Worm (Caenorhabditis elegans): ENCODE data around the gene T18D3.1.

T18D3.1 gene

DNA sequence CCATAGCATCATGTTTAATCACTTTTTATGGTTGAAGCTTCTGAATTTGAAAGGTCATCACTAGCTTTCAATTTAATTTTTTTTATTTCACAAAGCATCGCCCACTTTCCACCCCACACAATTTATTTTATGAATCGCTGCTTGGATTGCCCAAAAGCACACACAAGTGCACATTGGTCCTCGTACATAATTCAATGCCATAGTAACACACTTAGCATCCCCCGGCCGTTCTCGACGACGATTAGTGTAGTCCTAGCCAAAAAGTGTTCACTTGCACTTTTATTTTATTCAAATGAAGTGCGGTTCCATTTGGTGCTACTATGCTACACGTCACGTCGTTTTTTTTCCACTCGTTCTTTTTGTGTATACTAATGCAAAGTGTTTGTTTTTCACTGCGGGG is 24.5 kb downstream of the T18D3.1 start:
- TF ChIP-seq mec-3 (tag; optimal IDR thresholded peaks at IDR 0.05; ENCODE audit: borderline replicate concordance) (no peak), unc-42 (tag; optimal IDR thresholded peaks at IDR 0.05) (peak; percentile 91), ztf-16 (tag; optimal IDR thresholded peaks at IDR 0.05) (no peak)

DNA sequence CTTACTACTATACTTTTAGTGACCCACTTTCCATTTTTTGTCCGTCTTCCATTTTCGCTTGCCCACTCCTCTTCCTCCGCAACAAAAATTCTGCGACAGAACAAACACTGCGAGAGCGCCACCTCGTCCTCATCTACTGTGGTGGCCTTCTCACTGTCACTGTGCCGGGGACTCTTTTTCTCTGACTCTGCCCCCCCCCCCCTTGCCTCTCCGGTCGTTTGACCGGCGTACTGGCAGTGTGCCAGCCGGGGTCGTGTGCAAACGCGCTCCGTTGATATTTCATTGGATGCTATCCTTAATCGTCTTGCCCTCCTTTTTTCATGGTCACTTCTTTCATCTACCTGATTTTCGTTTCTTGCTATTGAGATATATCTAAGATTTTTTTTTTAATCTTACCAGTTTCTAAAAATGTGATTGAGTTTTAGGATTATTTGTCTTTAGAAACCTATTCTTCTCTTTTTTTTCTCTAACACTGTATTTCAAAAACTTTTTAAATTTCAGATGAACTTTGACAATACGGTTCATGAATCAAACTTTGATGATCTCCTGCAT is 26.0 kb downstream of the T18D3.1 start, which contains the start of gene atf-6:
Gene atf-6, plus strand, starts transcription at position 502 of the 552 bp plus-strand sequence.
- TF ChIP-seq ztf-16 (tag; optimal IDR thresholded peaks at IDR 0.05) = peak; percentile 56
- no peak for TF ChIP-seq ceh-9 (tag; optimal IDR thresholded peaks at IDR 0.05)
- peak; percentile 16 for TF ChIP-seq gmeb-2 (tag; optimal IDR thresholded peaks at IDR 0.05)
- peak; percentile 31 for TF ChIP-seq ets-4 (tag; optimal IDR thresholded peaks at IDR 0.05)
- TF ChIP-seq npax-4 (tag; optimal IDR thresholded peaks at IDR 0.05) = no peak
- no peak for TF ChIP-seq zip-5 (tag; optimal IDR thresholded peaks at IDR 0.05)
- TF ChIP-seq ceh-45 (GFP tag; IDR thresholded peaks at IDR 0.05) = no peak
- peak; percentile 80 for TF ChIP-seq sdc-2 (tag; optimal IDR thresholded peaks at IDR 0.05)
- TF ChIP-seq unc-86 (tag; optimal IDR thresholded peaks at IDR 0.05) = no peak
- TF ChIP-seq unc-3 (GFP tag; conservative IDR thresholded peaks at IDR 0.05) = no peak
- TF ChIP-seq unc-3 (tag; optimal IDR thresholded peaks at IDR 0.05) = peak; percentile 26
- TF ChIP-seq K02D7.2 (tag; optimal IDR thresholded peaks at IDR 0.05) = no peak
- TF ChIP-seq pqm-1 (tag; optimal IDR thresholded peaks at IDR 0.05) = peak; percentile 7
- peak; percentile 66 for TF ChIP-seq rnt-1 (tag; optimal IDR thresholded peaks at IDR 0.05)
- no peak for TF ChIP-seq pha-4 (tag; optimal IDR thresholded peaks at IDR 0.05)
- no peak for TF ChIP-seq ama-1 (optimal IDR thresholded peaks at IDR 0.05)
- no peak for TF ChIP-seq nhr-232 (tag; optimal IDR thresholded peaks at IDR 0.05)
- no peak for TF ChIP-seq ceh-22 (tag; optimal IDR thresholded peaks at IDR 0.05)
- peak; percentile 4 for TF ChIP-seq ceh-6 (GFP tag; optimal IDR thresholded peaks at IDR 0.05)
- peak; percentile 34 for TF ChIP-seq che-1 (tag; optimal IDR thresholded peaks at IDR 0.05)
- peak; percentile 87 for TF ChIP-seq pros-1 (tag; optimal IDR thresholded peaks at IDR 0.05)
- peak; percentile 36 for TF ChIP-seq pax-1 (tag; optimal IDR thresholded peaks at IDR 0.05)
- TF ChIP-seq sox-2 (GFP tag; IDR thresholded peaks at IDR 0.05) = no peak
- TF ChIP-seq elt-4 (tag; optimal IDR thresholded peaks at IDR 0.05) = no peak
- peak; percentile 24 for TF ChIP-seq ceh-48 (tag; optimal IDR thresholded peaks at IDR 0.05)
- no peak for TF ChIP-seq pag-3 (tag; optimal IDR thresholded peaks at IDR 0.05; ENCODE audit: borderline replicate concordance)
- TF ChIP-seq C38D4.7 (GFP tag; optimal IDR thresholded peaks at IDR 0.05) = peak; percentile 4
- peak; percentile 9 for TF ChIP-seq sox-4 (tag; optimal IDR thresholded peaks at IDR 0.05)
- peak; percentile 74 for TF ChIP-seq nfya-1 (tag; optimal IDR thresholded peaks at IDR 0.05)
- TF ChIP-seq unc-55 (GFP tag; optimal IDR thresholded peaks at IDR 0.05) = peak; percentile 15
- peak; percentile 37 for TF ChIP-seq ceh-14 (tag; optimal IDR thresholded peaks at IDR 0.05)
- peak; percentile 65 for TF ChIP-seq unc-42 (tag; optimal IDR thresholded peaks at IDR 0.05)
- TF ChIP-seq odd-2 (tag; optimal IDR thresholded peaks at IDR 0.05) = no peak
- no peak for TF ChIP-seq fkh-6 (tag; optimal IDR thresholded peaks at IDR 0.05)
- TF ChIP-seq dve-1 (tag; optimal IDR thresholded peaks at IDR 0.05) = peak; percentile 14
- peak; percentile 70 for TF ChIP-seq ref-2 (tag; optimal IDR thresholded peaks at IDR 0.05)
- peak; percentile 9 for TF ChIP-seq F13H6.1 (tag; optimal IDR thresholded peaks at IDR 0.05)
- no peak for TF ChIP-seq ceh-24 (tag; optimal IDR thresholded peaks at IDR 0.05)
- TF ChIP-seq K09A11.1 (tag; optimal IDR thresholded peaks at IDR 0.05; ENCODE audit: insufficient read depth) = peak; percentile 21
- no peak for TF ChIP-seq hlh-15 (tag; optimal IDR thresholded peaks at IDR 0.05)
- peak; percentile 48 for TF ChIP-seq elt-2 (tag; optimal IDR thresholded peaks at IDR 0.05)
- no peak for TF ChIP-seq ahr-1 (tag; optimal IDR thresholded peaks at IDR 0.05)
- peak; percentile 90 for TF ChIP-seq ceh-31 (tag; optimal IDR thresholded peaks at IDR 0.05)
- peak; percentile 53 for TF ChIP-seq hlh-8 (tag; optimal IDR thresholded peaks at IDR 0.05)
- TF ChIP-seq tbx-2 (tag; optimal IDR thresholded peaks at IDR 0.05) = peak; percentile 79
- no peak for TF ChIP-seq pha-2 (tag; optimal IDR thresholded peaks at IDR 0.05)
- no peak for TF ChIP-seq T23F11.4 (GFP tag; optimal IDR thresholded peaks at IDR 0.05)
- peak; percentile 75 for TF ChIP-seq ceh-18 (tag; optimal IDR thresholded peaks at IDR 0.05)
- peak; percentile 49 for TF ChIP-seq syd-9 (tag; optimal IDR thresholded peaks at IDR 0.05)
- TF ChIP-seq ceh-30 (tag; optimal IDR thresholded peaks at IDR 0.05) = no peak

Measured in whole organism, late embryonic.